Worm (Caenorhabditis elegans): ENCODE data around the gene fbxc-18.

ce11 chrII:961961-962360, 4.9 kb downstream of the fbxc-18 start, which contains the start of gene C32B5.13:
- TF ChIP-seq ztf-23 (GFP tag; IDR thresholded peaks at IDR 0.05) (no peak), tab-1 (GFP tag; IDR thresholded peaks at IDR 0.05) (no peak)
